Worm (Caenorhabditis elegans): ENCODE data around the gene F10D2.16.
A peak's percentile ranks its signal among the peaks of the same experiment; 100 is the strongest.

The F10D2.16 gene

DNA sequence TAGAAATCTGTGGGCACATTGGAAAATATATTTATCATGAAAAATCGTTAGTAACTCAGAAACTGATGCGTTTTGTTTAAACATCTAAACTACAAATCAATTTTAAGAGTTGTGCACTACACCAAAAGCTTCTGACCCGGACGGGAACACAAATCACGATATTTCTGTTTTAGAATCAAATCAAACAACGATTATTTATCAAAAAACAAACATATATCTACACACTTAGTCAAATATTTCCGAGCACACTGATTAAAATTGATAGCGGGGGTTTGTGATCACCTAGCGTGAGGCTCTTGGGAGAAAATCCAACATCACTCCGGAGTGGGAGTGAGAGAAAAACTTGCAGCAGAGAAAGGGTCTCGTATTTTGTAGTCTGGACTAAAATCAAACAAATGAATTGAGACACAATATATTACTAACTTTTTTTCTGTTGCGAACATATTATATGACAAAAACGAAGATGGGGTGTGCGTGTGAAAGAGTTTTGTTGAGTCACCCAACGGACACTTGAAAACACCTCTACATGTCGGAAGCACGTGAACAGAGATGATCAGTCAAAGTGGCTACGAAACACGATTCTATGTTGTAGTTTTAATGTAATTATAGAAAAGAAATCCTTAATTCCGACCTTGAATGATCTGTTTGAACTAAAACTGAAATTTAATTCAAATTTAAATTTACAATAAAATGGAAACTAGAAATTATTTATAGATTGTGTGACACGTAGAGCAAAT, 38.6 kb upstream of the F10D2.16 start:
- TF ChIP-seq ztf-1 (GFP tag; conservative IDR thresholded peaks at IDR 0.05) (no peak), nhr-23 (tag; optimal IDR thresholded peaks at IDR 0.05) (no peak), F13H6.1 (tag; optimal IDR thresholded peaks at IDR 0.05) (peak; percentile 35), R02D3.7 (tag; optimal IDR thresholded peaks at IDR 0.05) (no peak), fos-1 (tag; optimal IDR thresholded peaks at IDR 0.05) (peak; percentile 23), nhr-77 (tag; optimal IDR thresholded peaks at IDR 0.05) (no peak), unc-62 (GFP tag; optimal IDR thresholded peaks at IDR 0.05) (no peak), sem-4 (tag; optimal IDR thresholded peaks at IDR 0.05) (no peak), nhr-25 (tag; optimal IDR thresholded peaks at IDR 0.05) (no peak), sma-9 (GFP tag; optimal IDR thresholded peaks at IDR 0.05) (peak; percentile 38), sma-9 (tag; optimal IDR thresholded peaks at IDR 0.05) (no peak), nhr-11 (tag; optimal IDR thresholded peaks at IDR 0.05) (no peak), sma-3 (GFP tag; optimal IDR thresholded peaks at IDR 0.05) (peak; percentile 14), dmd-4 (tag; optimal IDR thresholded peaks at IDR 0.05) (no peak), crh-2 (tag; optimal IDR thresholded peaks at IDR 0.05) (peak; percentile 16), C34F6.9 (tag; optimal IDR thresholded peaks at IDR 0.05) (no peak), alr-1 (tag; optimal IDR thresholded peaks at IDR 0.05) (no peak), skn-1 (tag; optimal IDR thresholded peaks at IDR 0.05) (no peak)

DNA sequence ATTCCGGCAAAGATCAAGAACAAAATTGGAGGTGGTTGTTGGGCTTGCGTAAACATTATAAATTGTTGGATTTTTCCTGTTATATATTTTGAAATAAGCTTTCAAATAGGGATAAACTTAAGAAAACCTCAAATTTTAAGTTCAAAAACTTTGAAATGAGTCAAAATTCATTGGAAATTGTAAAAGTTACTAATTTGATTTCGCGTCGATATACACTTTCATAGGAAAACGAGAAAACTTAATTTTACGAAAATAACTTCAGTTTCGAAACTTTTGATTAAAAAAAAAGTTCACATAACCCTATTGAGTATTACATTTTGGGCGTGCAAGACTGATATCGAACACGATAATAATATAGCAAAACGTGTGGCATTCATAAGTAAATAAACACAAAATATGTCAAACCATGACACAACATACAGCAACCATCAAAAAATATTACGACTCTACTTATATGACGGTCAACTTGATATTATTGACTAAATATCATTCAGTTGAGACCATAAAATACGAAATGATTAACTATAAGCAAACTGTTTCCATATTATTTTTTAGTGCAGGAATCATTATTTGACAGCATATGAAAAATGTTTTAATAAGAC, 37.8 kb upstream of the F10D2.16 start:
- no peak for TF ChIP-seq aly-2 (tag; optimal IDR thresholded peaks at IDR 0.05)
- TF ChIP-seq unc-62 (GFP tag; optimal IDR thresholded peaks at IDR 0.05), result no peak
- TF ChIP-seq egl-27 (tag; optimal IDR thresholded peaks at IDR 0.05), result no peak
- no peak for TF ChIP-seq fos-1 (tag; optimal IDR thresholded peaks at IDR 0.05)
- TF ChIP-seq R02D3.7 (tag; optimal IDR thresholded peaks at IDR 0.05), result no peak
- TF ChIP-seq ama-1 (optimal IDR thresholded peaks at IDR 0.05), result no peak
- no peak for TF ChIP-seq lin-39 (tag; optimal IDR thresholded peaks at IDR 0.05)
- TF ChIP-seq lin-11 (tag; optimal IDR thresholded peaks at IDR 0.05), result no peak
- no peak for TF ChIP-seq nhr-10 (tag; optimal IDR thresholded peaks at IDR 0.05)
- no peak for TF ChIP-seq nhr-21 (tag; optimal IDR thresholded peaks at IDR 0.05)
- no peak for TF ChIP-seq nhr-12 (tag; optimal IDR thresholded peaks at IDR 0.05)
- TF ChIP-seq nhr-77 (tag; optimal IDR thresholded peaks at IDR 0.05), result no peak
- no peak for TF ChIP-seq F13H6.1 (tag; optimal IDR thresholded peaks at IDR 0.05)
- no peak for TF ChIP-seq unc-39 (tag; optimal IDR thresholded peaks at IDR 0.05)
- TF ChIP-seq alr-1 (tag; optimal IDR thresholded peaks at IDR 0.05), result no peak
- TF ChIP-seq sma-9 (GFP tag; optimal IDR thresholded peaks at IDR 0.05), result no peak
- no peak for TF ChIP-seq sma-9 (tag; optimal IDR thresholded peaks at IDR 0.05)
- no peak for TF ChIP-seq nhr-129 (tag; optimal IDR thresholded peaks at IDR 0.05)
- no peak for TF ChIP-seq mab-5 (tag; optimal IDR thresholded peaks at IDR 0.05)
- no peak for TF ChIP-seq nhr-25 (tag; optimal IDR thresholded peaks at IDR 0.05)

DNA sequence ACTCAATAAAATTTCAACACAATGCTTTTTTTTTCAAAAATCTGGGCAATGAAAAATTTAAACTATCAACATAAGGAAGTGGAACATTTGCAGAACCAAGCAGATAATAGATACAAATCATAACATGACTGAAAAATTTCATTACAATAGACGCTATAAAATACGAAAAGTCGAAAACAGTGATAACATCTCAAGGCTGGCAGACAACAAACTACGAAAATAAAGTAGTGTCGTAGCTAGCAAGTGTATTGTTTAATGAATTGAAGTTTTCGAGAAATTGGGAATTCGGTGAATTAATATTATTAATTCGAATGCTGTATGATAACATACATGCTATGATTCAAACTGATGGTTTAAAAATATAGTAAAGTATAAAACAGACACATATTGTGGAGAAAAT, 37.3 kb upstream of the F10D2.16 start:
- no peak for TF ChIP-seq nhr-23 (tag; optimal IDR thresholded peaks at IDR 0.05)
- TF ChIP-seq unc-55 (GFP tag; optimal IDR thresholded peaks at IDR 0.05), result no peak
- no peak for TF ChIP-seq lin-11 (tag; optimal IDR thresholded peaks at IDR 0.05)

DNA sequence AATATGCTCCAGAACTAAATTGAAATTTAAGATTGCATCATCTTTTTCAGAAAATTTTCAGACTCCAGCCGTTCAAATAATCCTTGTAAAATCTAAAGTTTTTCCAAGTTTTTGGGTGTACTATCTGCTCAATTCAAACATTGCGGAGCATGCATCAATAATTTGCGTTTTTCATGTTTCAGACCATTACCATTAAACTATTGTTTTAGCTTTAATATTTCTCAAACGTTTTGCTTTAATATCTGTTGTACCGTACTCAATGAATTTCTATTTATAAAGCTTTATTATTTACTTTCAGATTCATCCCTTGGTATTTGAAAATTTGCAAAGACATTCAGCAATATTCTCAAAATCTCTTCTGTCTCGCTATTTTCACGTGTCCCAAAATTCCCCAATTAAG, 30.8 kb upstream of the F10D2.16 start, which contains the start of gene odr-2:
TSS of gene odr-2 (plus strand) at position 301 of the 400 bp plus-strand sequence.
- TF ChIP-seq lin-39 (tag; optimal IDR thresholded peaks at IDR 0.05), result no peak
- no peak for TF ChIP-seq aly-2 (tag; optimal IDR thresholded peaks at IDR 0.05)
- no peak for TF ChIP-seq Y55F3AM.14 (GFP tag; optimal IDR thresholded peaks at IDR 0.05)
- TF ChIP-seq nhr-129 (tag; optimal IDR thresholded peaks at IDR 0.05), result no peak
- no peak for TF ChIP-seq skn-1 (tag; optimal IDR thresholded peaks at IDR 0.05)
- TF ChIP-seq mdl-1 (tag; optimal IDR thresholded peaks at IDR 0.05), result no peak
- no peak for TF ChIP-seq lin-11 (tag; optimal IDR thresholded peaks at IDR 0.05)
- no peak for TF ChIP-seq nhr-77 (tag; optimal IDR thresholded peaks at IDR 0.05)
- no peak for TF ChIP-seq elt-3 (tag; optimal IDR thresholded peaks at IDR 0.05)
- TF ChIP-seq unc-55 (GFP tag; optimal IDR thresholded peaks at IDR 0.05), result no peak
